Fruit fly (Drosophila melanogaster): ENCODE data around the gene Nup205.

DNA sequence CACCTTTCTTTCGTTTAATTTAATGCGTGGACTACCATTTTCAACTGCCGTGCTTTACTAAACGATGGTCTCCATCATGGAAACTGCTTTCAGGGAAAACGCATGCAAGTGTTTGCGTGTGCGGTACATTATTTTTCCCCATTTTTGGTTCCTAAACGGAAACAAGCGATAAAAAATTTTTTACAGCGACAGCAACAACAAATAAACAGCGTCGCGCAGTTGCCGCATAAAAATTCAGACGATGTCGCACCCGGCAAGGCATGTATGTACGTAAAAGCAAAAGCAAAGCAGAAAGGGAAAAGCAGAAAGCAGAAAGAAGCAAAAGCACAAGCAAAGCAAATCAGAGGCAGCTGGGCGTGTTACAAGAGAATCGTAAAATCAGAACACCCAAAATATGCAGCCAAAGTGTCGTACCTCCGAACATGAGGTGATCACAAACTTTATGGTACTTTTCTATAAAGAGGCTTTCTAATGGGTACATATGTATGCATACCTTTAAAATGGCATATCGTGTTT, 6.4 kb upstream of the Nup205 start:
- TF ChIP-seq YL-1 (GFP tag; optimal IDR thresholded peaks at IDR 0.05) = no peak
- TF ChIP-seq vvl (GFP tag; IDR thresholded peaks at IDR 0.05) = no peak
- TF ChIP-seq esg (GFP tag; conservative IDR thresholded peaks at IDR 0.05) = no peak
- no peak for TF ChIP-seq sob (GFP tag; IDR thresholded peaks at IDR 0.05)
- no peak for TF ChIP-seq Meics (GFP tag; optimal IDR thresholded peaks at IDR 0.05)
- TF ChIP-seq gem (tag; optimal IDR thresholded peaks at IDR 0.05) = no peak
- TF ChIP-seq ab (GFP tag; optimal IDR thresholded peaks at IDR 0.05) = no peak

Measured in whole organism, embryonic.